Worm (Caenorhabditis elegans): ENCODE results near the gene eco-1.
A peak's percentile ranks its signal among the peaks of the same experiment; 100 is the strongest.

eco-1 gene

DNA sequence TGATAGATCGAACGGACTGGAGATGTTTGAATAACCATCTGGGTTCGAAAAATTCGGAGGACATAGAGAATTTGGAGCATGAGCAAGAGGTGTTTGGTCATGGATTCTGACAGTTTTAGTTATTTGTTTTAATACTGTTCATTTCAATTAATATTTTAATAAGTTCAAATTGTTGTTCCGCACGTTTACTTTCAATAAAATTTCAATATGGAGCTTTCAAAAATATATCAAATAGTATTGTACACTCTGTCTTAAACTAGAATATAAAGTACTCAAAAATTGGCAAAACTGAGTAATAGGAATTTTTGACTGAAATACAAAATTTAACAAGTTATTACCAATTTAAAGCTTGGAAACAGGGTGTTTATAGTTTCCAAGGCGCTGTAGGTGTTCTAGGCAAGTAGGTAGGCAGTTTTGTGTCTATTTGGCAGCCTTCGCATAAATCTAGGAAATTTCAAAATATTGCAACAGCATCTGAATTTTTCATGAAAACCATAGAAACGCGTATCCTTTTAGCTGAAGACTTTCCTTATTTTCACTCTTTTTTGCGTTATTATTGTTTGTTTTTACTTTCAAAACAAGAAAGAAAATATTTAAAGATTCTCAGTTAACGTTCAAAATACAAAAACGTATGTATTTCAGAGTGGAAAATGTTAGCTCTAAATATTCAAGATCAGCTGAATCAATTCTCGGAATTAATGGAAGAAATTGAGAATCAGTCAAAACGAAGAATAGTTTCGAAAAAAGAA is 8.3 kb upstream of the eco-1 start, which contains the start of the genes T20B12.5 and T20B12.4:
Gene T20B12.5, minus strand, starts transcription at position 101 of the 749 bp plus-strand sequence.
Gene T20B12.4, plus strand, starts transcription at position 699 of the 749 bp plus-strand sequence.
- no peak for TF ChIP-seq ceh-6 (GFP tag; optimal IDR thresholded peaks at IDR 0.05)
- TF ChIP-seq elt-2 (tag; optimal IDR thresholded peaks at IDR 0.05) = no peak
- TF ChIP-seq ceh-22 (tag; optimal IDR thresholded peaks at IDR 0.05) = no peak
- TF ChIP-seq syd-9 (tag; optimal IDR thresholded peaks at IDR 0.05) = no peak
- TF ChIP-seq odd-2 (tag; optimal IDR thresholded peaks at IDR 0.05) = no peak
- TF ChIP-seq ceh-45 (GFP tag; IDR thresholded peaks at IDR 0.05) = no peak
- TF ChIP-seq F13H6.1 (tag; optimal IDR thresholded peaks at IDR 0.05) = no peak
- TF ChIP-seq nfya-1 (tag; optimal IDR thresholded peaks at IDR 0.05) = no peak
- no peak for TF ChIP-seq ceh-48 (tag; optimal IDR thresholded peaks at IDR 0.05)
- TF ChIP-seq hlh-6 (tag; optimal IDR thresholded peaks at IDR 0.05) = no peak
- TF ChIP-seq unc-42 (tag; optimal IDR thresholded peaks at IDR 0.05) = no peak
- no peak for TF ChIP-seq hlh-8 (tag; optimal IDR thresholded peaks at IDR 0.05)
- no peak for TF ChIP-seq ceh-34 (tag; optimal IDR thresholded peaks at IDR 0.05)
- no peak for TF ChIP-seq ceh-19 (GFP tag; optimal IDR thresholded peaks at IDR 0.05)
- no peak for TF ChIP-seq hlh-15 (tag; optimal IDR thresholded peaks at IDR 0.05)
- TF ChIP-seq sox-2 (GFP tag; IDR thresholded peaks at IDR 0.05) = no peak

DNA sequence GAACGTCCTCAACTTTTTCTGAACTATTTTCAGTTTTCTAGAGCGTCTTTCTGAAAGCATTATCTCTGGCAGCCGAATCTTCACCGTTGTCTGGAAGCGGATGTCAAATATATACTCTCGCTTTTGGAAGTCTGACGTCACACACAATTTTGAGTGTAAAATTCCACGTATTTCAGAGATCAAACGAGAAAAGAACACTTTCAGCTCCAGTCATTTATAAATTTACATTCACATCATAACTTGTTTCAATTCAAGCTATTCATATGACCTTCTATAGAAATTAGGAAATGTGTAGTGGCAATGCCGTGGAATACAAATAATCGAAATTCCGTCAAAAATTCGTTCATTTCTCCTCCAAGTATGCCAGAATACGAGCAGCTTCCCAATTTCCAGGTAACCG is 6.7 kb upstream of the eco-1 start, which contains the start of gene F08F8.11:
Gene F08F8.11, plus strand, starts transcription at position 301 of the 400 bp plus-strand sequence.
- TF ChIP-seq ceh-34 (tag; optimal IDR thresholded peaks at IDR 0.05) (no peak), K09A11.1 (tag; optimal IDR thresholded peaks at IDR 0.05; ENCODE audit: insufficient read depth) (no peak), hlh-30 (tag; optimal IDR thresholded peaks at IDR 0.05; ENCODE audit: insufficient read depth) (no peak), syd-9 (tag; optimal IDR thresholded peaks at IDR 0.05) (no peak), ama-1 (optimal IDR thresholded peaks at IDR 0.05) (no peak), unc-86 (tag; optimal IDR thresholded peaks at IDR 0.05) (no peak), ceh-9 (tag; optimal IDR thresholded peaks at IDR 0.05) (no peak), rnt-1 (tag; optimal IDR thresholded peaks at IDR 0.05) (no peak), hlh-8 (tag; optimal IDR thresholded peaks at IDR 0.05) (no peak), ets-4 (tag; optimal IDR thresholded peaks at IDR 0.05) (no peak), sdc-2 (tag; optimal IDR thresholded peaks at IDR 0.05) (no peak), ceh-18 (tag; optimal IDR thresholded peaks at IDR 0.05) (no peak), unc-3 (GFP tag; conservative IDR thresholded peaks at IDR 0.05) (no peak), unc-3 (tag; optimal IDR thresholded peaks at IDR 0.05) (no peak), C38D4.7 (GFP tag; optimal IDR thresholded peaks at IDR 0.05) (no peak), ceh-48 (tag; optimal IDR thresholded peaks at IDR 0.05) (no peak), ztf-16 (tag; optimal IDR thresholded peaks at IDR 0.05) (no peak), che-1 (tag; optimal IDR thresholded peaks at IDR 0.05) (no peak)

DNA sequence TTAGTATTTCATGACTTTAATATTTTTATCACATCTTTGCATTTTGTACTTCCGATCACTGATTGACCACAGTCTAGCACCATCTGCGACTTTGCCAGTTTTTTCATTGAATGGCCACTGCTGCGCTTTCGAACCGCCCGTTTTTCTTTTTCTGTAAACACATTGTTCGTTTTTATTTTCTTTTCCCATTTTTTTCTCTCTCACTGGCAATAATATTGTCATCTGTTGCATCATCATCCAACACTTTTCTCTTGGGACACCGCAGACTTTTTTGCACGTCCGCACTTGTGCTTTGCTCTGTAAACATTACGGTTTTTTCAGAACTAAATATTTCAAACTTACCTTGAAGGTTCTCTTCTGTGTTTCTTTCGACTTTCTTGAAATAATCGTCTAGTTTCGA is 268 bp downstream of the eco-1 start:
- no peak for TF ChIP-seq lin-11 (tag; optimal IDR thresholded peaks at IDR 0.05)
- no peak for TF ChIP-seq ceh-30 (tag; optimal IDR thresholded peaks at IDR 0.05)
- no peak for TF ChIP-seq K02D7.2 (tag; optimal IDR thresholded peaks at IDR 0.05)

DNA sequence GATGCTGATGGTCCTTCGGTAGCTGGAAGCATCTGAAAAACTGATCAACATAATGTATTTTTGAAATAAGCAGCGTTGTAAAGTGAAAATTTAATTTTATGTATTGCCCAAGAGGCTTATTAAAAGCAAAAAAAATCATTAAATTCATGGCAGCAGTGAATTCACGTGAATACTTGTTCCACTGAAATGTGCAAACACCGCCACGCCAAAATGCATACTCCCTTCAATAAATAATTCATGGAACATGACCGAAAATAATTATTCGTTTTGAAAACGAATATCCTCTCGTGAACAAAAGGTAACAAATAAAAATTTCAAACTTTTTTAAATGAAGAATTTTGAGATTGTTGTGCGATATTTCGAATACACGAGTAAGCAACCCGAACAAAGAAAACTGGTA is 1.5 kb downstream of the eco-1 start, which contains the start of gene F08F8.10:
Gene F08F8.10, minus strand, starts transcription at position 38 of the 400 bp plus-strand sequence.
- TF ChIP-seq hlh-15 (tag; optimal IDR thresholded peaks at IDR 0.05) = no peak
- no peak for TF ChIP-seq T23F11.4 (GFP tag; optimal IDR thresholded peaks at IDR 0.05)
- peak; percentile 62 for TF ChIP-seq hlh-30 (tag; optimal IDR thresholded peaks at IDR 0.05; ENCODE audit: insufficient read depth)
- no peak for TF ChIP-seq C38D4.7 (GFP tag; optimal IDR thresholded peaks at IDR 0.05)
- TF ChIP-seq lim-6 (tag; optimal IDR thresholded peaks at IDR 0.05) = no peak
- TF ChIP-seq sox-4 (tag; optimal IDR thresholded peaks at IDR 0.05) = no peak
- no peak for TF ChIP-seq pax-1 (tag; optimal IDR thresholded peaks at IDR 0.05)
- no peak for TF ChIP-seq pag-3 (tag; optimal IDR thresholded peaks at IDR 0.05; ENCODE audit: borderline replicate concordance)
- TF ChIP-seq elt-2 (tag; optimal IDR thresholded peaks at IDR 0.05) = peak; percentile 7
- TF ChIP-seq ahr-1 (tag; optimal IDR thresholded peaks at IDR 0.05) = no peak
- TF ChIP-seq unc-86 (tag; optimal IDR thresholded peaks at IDR 0.05) = peak; percentile 78
- no peak for TF ChIP-seq pha-2 (tag; optimal IDR thresholded peaks at IDR 0.05)
- no peak for TF ChIP-seq madf-2 (tag; optimal IDR thresholded peaks at IDR 0.05)
- TF ChIP-seq eyg-1 (tag; optimal IDR thresholded peaks at IDR 0.05) = no peak
- TF ChIP-seq unc-55 (GFP tag; optimal IDR thresholded peaks at IDR 0.05) = peak; percentile 30
